Fruit fly (Drosophila melanogaster) whole organism, prepupa: Measurements from ENCODE around the gene Osi10a.
A peak's percentile ranks its signal among the peaks of the same experiment; 100 is the strongest.

Experiments
- Blimp-1 ChIP-seq: fragments of 200-800 bp; sonication (Bioruptor generic); optimal IDR thresholded peaks from 3 replicates; lab custom pipeline; 2017; ENCODE audit warnings: missing biosample characterization, missing genetic modification characterization, mild to moderate bottlenecking, moderate library complexity, missing genetic modification reagents
- CG10631 ChIP-seq: fragments of 200-800 bp; sonication (Bioruptor generic); optimal IDR thresholded peaks from 2 replicates; lab custom pipeline; 2016; ENCODE audit warnings: missing biosample characterization, missing genetic modification characterization
- CG11762 ChIP-seq: fragments of 200-800 bp; sonication (Bioruptor generic); optimal IDR thresholded peaks from 3 replicates; lab custom pipeline; 2016; ENCODE audit warnings: missing biosample characterization, missing genetic modification characterization; ENCODE audit not compliant: insufficient read depth
- CG15336 ChIP-seq: fragments of 200-800 bp; sonication (Bioruptor generic); IDR thresholded peaks from 2 replicates; pipeline ENCODE4 v1.3.6; 2022; ENCODE audit warnings: missing biosample characterization, missing genetic modification characterization
- CG1621 ChIP-seq: fragments of 200-800 bp; sonication (Bioruptor generic); optimal IDR thresholded peaks from 3 replicates; lab custom pipeline; 2018; ENCODE audit warnings: missing biosample characterization, mild to moderate bottlenecking, missing genetic modification characterization
- CG16779 ChIP-seq: fragments of 200-800 bp; sonication (Bioruptor generic); optimal IDR thresholded peaks from 3 replicates; lab custom pipeline; 2017; ENCODE audit warnings: missing biosample characterization, mild to moderate bottlenecking, missing genetic modification characterization
- CG31627 ChIP-seq: fragments of 200-800 bp; sonication (Bioruptor generic); optimal IDR thresholded peaks from 3 replicates; lab custom pipeline; 2016; ENCODE audit warnings: missing biosample characterization, missing genetic modification characterization
- CG34406 ChIP-seq: fragments of 200-800 bp; sonication (Bioruptor generic); optimal IDR thresholded peaks from 3 replicates; lab custom pipeline; 2016; ENCODE audit warnings: missing biosample characterization, missing genetic modification characterization
- CG4318 ChIP-seq: fragments of 200-800 bp; sonication (Bioruptor generic); optimal IDR thresholded peaks from 3 replicates; lab custom pipeline; 2017; ENCODE audit warnings: missing biosample characterization, mild to moderate bottlenecking, missing genetic modification characterization
- CG6808 ChIP-seq: fragments of 200-800 bp; sonication (Bioruptor generic); optimal IDR thresholded peaks from 3 replicates; lab custom pipeline; 2017; ENCODE audit warnings: missing biosample characterization, missing genetic modification characterization, mild to moderate bottlenecking, moderate library complexity, missing genetic modification reagents
- CG6854 ChIP-seq: fragments of 200-800 bp; sonication (Bioruptor generic); optimal IDR thresholded peaks from 2 replicates; lab custom pipeline; 2017; ENCODE audit warnings: missing biosample characterization, mild to moderate bottlenecking, missing genetic modification characterization
- CG7368 ChIP-seq: fragments of 200-800 bp; sonication (Bioruptor generic); optimal IDR thresholded peaks from 3 replicates; lab custom pipeline; 2016; ENCODE audit warnings: missing biosample characterization, missing genetic modification characterization
- CG8119 ChIP-seq: fragments of 200-800 bp; sonication (Bioruptor generic); IDR thresholded peaks from 3 replicates; pipeline ENCODE4 v1.3.6; 2022; ENCODE audit warnings: missing biosample characterization, missing genetic modification characterization
- CG8319 ChIP-seq: fragments of 200-800 bp; sonication (Bioruptor generic); optimal IDR thresholded peaks from 3 replicates; lab custom pipeline; 2016; ENCODE audit warnings: missing biosample characterization, missing genetic modification characterization
- CG9139 ChIP-seq: fragments of 200-800 bp; sonication (Bioruptor generic); optimal IDR thresholded peaks from 3 replicates; lab custom pipeline; 2017; ENCODE audit warnings: missing biosample characterization, mild to moderate bottlenecking, missing genetic modification characterization
- Eip75B ChIP-seq: fragments of 200-800 bp; sonication (Bioruptor generic); optimal IDR thresholded peaks from 3 replicates; lab custom pipeline; 2016; ENCODE audit warnings: missing biosample characterization, missing genetic modification characterization
- Eip78C ChIP-seq: fragments of 200-800 bp; sonication (Bioruptor generic); peaks from one replicate; lab custom pipeline; 2016; ENCODE audit warnings: missing biosample characterization, missing genetic modification characterization
- Eip93F ChIP-seq: fragments of 200-800 bp; sonication (Bioruptor generic); optimal IDR thresholded peaks from 2 replicates; lab custom pipeline; 2016; ENCODE audit warnings: missing biosample characterization, mild to moderate bottlenecking, missing genetic modification characterization
- Ets21C ChIP-seq: fragments of 200-800 bp; sonication (Bioruptor generic); optimal IDR thresholded peaks from 3 replicates; lab custom pipeline; 2016; ENCODE audit warnings: missing biosample characterization, missing genetic modification characterization
- Ets96B ChIP-seq: fragments of 200-800 bp; optimal IDR thresholded peaks from 2 replicates; lab custom pipeline; 2019; ENCODE audit warnings: missing biosample characterization, mild to moderate bottlenecking, missing genetic modification characterization, moderate library complexity
- Gug ChIP-seq: fragments of 200-800 bp; sonication (Bioruptor generic); IDR thresholded peaks from 2 replicates; pipeline ENCODE4 v1.3.6; 2022; ENCODE audit warnings: missing biosample characterization, missing genetic modification characterization
- Hr39 ChIP-seq: fragments of 200-800 bp; sonication (Bioruptor generic); optimal IDR thresholded peaks from 2 replicates; lab custom pipeline; 2016; ENCODE audit warnings: missing biosample characterization, missing genetic modification characterization
- Hr4 ChIP-seq: fragments of 200-800 bp; sonication (Bioruptor generic); optimal IDR thresholded peaks from 3 replicates; lab custom pipeline; 2016; ENCODE audit warnings: missing biosample characterization, missing genetic modification characterization
- OdsH ChIP-seq: fragments of 200-800 bp; sonication (Bioruptor generic); optimal IDR thresholded peaks from 3 replicates; lab custom pipeline; 2016; ENCODE audit warnings: missing biosample characterization, missing genetic modification characterization
- Sox102F ChIP-seq: fragments of 200-800 bp; sonication (Bioruptor generic); optimal IDR thresholded peaks from 2 replicates; lab custom pipeline; 2016; ENCODE audit warnings: missing biosample characterization, mild to moderate bottlenecking, missing genetic modification characterization
- Sox14 ChIP-seq: fragments of 200-800 bp; sonication (Bioruptor generic); optimal IDR thresholded peaks from 3 replicates; lab custom pipeline; 2016; ENCODE audit warnings: missing biosample characterization, missing genetic modification characterization
- acj6 ChIP-seq: fragments of 200-800 bp; sonication (Bioruptor generic); optimal IDR thresholded peaks from 3 replicates; lab custom pipeline; 2016; ENCODE audit warnings: missing biosample characterization, missing genetic modification characterization
- cyc ChIP-seq: fragments of 200-800 bp; sonication (Bioruptor generic); optimal IDR thresholded peaks from 3 replicates; lab custom pipeline; 2016; ENCODE audit warnings: missing biosample characterization, missing genetic modification characterization
- dsx ChIP-seq: fragments of 200-800 bp; optimal IDR thresholded peaks from 3 replicates; lab custom pipeline; 2019; ENCODE audit warnings: missing biosample characterization, mild to moderate bottlenecking, missing genetic modification characterization, moderate library complexity; ENCODE audit not compliant: poor library complexity, severe bottlenecking
- eg ChIP-seq: fragments of 200-800 bp; sonication (Bioruptor generic); IDR thresholded peaks from 3 replicates; pipeline ENCODE4 v1.3.6; 2022; ENCODE audit warnings: missing biosample characterization, missing genetic modification characterization
- esn ChIP-seq: fragments of 200-800 bp; sonication (Bioruptor generic); optimal IDR thresholded peaks from 2 replicates; lab custom pipeline; 2016; ENCODE audit warnings: missing biosample characterization, mild to moderate bottlenecking, missing genetic modification characterization, moderate library complexity
- fd59A ChIP-seq: fragments of 200-800 bp; sonication (Bioruptor generic); optimal IDR thresholded peaks from 2 replicates; lab custom pipeline; 2017; ENCODE audit warnings: missing biosample characterization, mild to moderate bottlenecking, missing genetic modification characterization, missing genetic modification reagents
- fd85E ChIP-seq: fragments of 200-800 bp; sonication (Bioruptor generic); optimal IDR thresholded peaks from 3 replicates; lab custom pipeline; 2016; ENCODE audit warnings: missing biosample characterization, missing genetic modification characterization
- net ChIP-seq: fragments of 200-800 bp; sonication (Bioruptor generic); optimal IDR thresholded peaks from 3 replicates; lab custom pipeline; 2016; ENCODE audit warnings: missing biosample characterization, missing genetic modification characterization
- pdm3 ChIP-seq: fragments of 200-800 bp; sonication (Bioruptor generic); optimal IDR thresholded peaks from 3 replicates; lab custom pipeline; 2016; ENCODE audit warnings: missing biosample characterization, missing genetic modification characterization
- vri ChIP-seq: fragments of 200-800 bp; sonication (Bioruptor generic); optimal IDR thresholded peaks from 3 replicates; lab custom pipeline; 2016; ENCODE audit warnings: missing biosample characterization, mild to moderate bottlenecking, missing genetic modification characterization

Gene Osi10a

DNA sequence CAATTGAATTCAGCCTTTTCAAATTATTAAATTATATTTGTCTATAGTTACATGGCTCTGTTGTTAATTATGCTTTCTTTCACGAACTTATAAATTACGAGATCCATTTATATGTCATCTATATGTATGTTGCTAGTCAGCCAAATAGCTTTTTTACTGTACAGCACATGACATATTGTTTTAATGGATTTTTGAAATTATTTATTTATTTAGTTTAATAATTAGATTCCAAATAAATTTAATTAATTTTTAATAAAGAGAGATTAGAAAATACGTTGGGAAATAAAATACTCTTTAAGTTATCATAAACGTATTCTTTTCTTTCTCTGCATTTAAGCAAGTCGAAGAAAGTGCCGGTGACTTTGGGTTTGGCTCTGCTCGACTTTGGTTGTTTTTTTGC is 22.5 kb upstream of the Osi10a start (continued):
- TF ChIP-seq eg = peak; percentile 38; the same call in 1 of the 3 replicates

- no peak for TF ChIP-seq Gug
- no peak for TF ChIP-seq cyc
- TF ChIP-seq CG6808 (GFP tag; lab: Kevin White, UChicago) = no peak
- TF ChIP-seq acj6 (GFP tag; lab: Kevin White, UChicago) = no peak
- peak; percentile 55 for TF ChIP-seq CG6854
- no peak for TF ChIP-seq esn (GFP tag; lab: Kevin White, UChicago)
- TF ChIP-seq Sox14 (GFP tag; lab: Kevin White, UChicago) = no peak
- TF ChIP-seq Ets21C (GFP tag; lab: Kevin White, UChicago) = no peak
- no peak for TF ChIP-seq Eip93F
- no peak for TF ChIP-seq CG34406 (GFP tag; lab: Kevin White, UChicago)
- no peak for TF ChIP-seq CG8119
- peak; percentile 97 for TF ChIP-seq Blimp-1 (GFP tag; lab: Kevin White, UChicago)
- no peak for TF ChIP-seq CG4318 (GFP tag; lab: Kevin White, UChicago)
Observed at dm6 chr3R:6244035-6244434, 19.7 kb upstream of the Osi10a start.

DNA sequence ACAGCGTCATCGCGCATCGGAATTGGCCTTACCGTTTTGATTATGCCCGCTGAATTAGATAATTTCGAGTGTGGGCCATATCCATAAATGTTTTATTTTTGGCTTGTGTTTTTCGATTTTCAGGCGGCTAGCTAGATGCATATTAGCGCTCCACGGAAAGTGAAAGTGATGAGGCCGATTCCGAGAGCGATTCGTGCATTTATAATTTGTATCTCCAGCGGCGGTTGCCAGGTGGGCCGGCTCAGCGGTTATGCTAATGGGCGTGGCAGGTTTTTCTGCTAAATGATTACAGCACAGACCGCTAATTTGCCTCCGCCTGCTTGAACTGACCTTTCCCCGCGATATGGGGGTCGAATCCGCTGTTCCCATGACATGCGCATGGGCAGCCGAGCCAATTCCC is 18.8 kb upstream of the Osi10a start:
- no peak for TF ChIP-seq CG11762
- no peak for TF ChIP-seq CG4318 (GFP tag; lab: Kevin White, UChicago)
- TF ChIP-seq Eip75B (GFP tag; lab: Kevin White, UChicago) = no peak
- TF ChIP-seq CG31627 (GFP tag; lab: Kevin White, UChicago) = no peak
- no peak for TF ChIP-seq fd59A (GFP tag; lab: Kevin White, UChicago)
- no peak for TF ChIP-seq CG6854
- no peak for TF ChIP-seq CG9139 (GFP tag; lab: Kevin White, UChicago)
- TF ChIP-seq OdsH (GFP tag; lab: Kevin White, UChicago) = no peak
- TF ChIP-seq Gug = no peak
- no peak for TF ChIP-seq net (GFP tag; lab: Kevin White, UChicago)
- no peak for TF ChIP-seq fd85E
- TF ChIP-seq Sox102F = no peak
- TF ChIP-seq Ets21C (GFP tag; lab: Kevin White, UChicago) = no peak
- TF ChIP-seq Hr39 = no peak
- TF ChIP-seq CG7368 (GFP tag; lab: Kevin White, UChicago) = no peak
- TF ChIP-seq CG1621 = no peak
- no peak for TF ChIP-seq pdm3 (GFP tag; lab: Kevin White, UChicago)
- TF ChIP-seq vri = no peak
- no peak for TF ChIP-seq CG6808 (GFP tag; lab: Kevin White, UChicago)

dm6 chr3R:6248694-6249093 is 15.1 kb upstream of the Osi10a start, which contains the start of gene Osi7:
TSS of gene Osi7 (plus strand) at chr3R:6248994.
- TF ChIP-seq Ets96B (tag; lab: Kevin White, UChicago) = no peak
- no peak for TF ChIP-seq CG34406 (GFP tag; lab: Kevin White, UChicago)
- no peak for TF ChIP-seq CG16779 (tag; lab: Kevin White, UChicago)
- 0 out of 3 replicates have a peak, but pooled peaks have one; percentile 9 for TF ChIP-seq eg
- TF ChIP-seq CG8319 (GFP tag; lab: Kevin White, UChicago) = no peak
- TF ChIP-seq esn (GFP tag; lab: Kevin White, UChicago) = no peak
- no peak for TF ChIP-seq Gug
- TF ChIP-seq CG10631 = no peak
- no peak for TF ChIP-seq CG15336 (GFP tag; lab: Robert Waterston, UW)
- no peak for TF ChIP-seq CG9139 (GFP tag; lab: Kevin White, UChicago)
- TF ChIP-seq Eip78C = peak; percentile 20
- no peak for TF ChIP-seq Hr4 (GFP tag; lab: Kevin White, UChicago)

DNA sequence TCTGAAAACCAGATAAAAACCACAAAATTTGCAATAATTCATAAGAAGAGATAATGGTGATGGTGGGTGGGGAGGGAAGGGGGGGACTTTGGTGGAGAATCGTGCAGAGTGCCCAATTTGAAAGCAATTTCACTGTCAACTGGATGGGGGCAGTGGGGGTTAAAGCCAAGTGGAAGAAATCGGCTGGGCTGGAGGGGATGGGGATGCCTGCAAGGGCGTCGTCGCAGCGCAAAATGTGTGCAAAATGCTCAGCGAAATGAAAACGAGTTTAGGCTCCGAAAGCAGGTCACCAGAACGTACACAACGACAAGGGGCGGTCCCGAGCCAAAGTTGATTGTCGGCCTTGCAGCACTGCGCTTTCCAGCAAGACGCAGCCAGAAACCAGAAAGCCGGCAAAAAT is 10.9 kb upstream of the Osi10a start:
- TF ChIP-seq dsx (GFP tag; lab: Kevin White, UChicago) (no peak), CG6854 (peak; percentile 89), Blimp-1 (GFP tag; lab: Kevin White, UChicago) (peak; percentile 96)
